Worm (Caenorhabditis elegans): ENCODE measurements around the gene T16G1.7.

T16G1.7 gene

ce11 chrV:12907436-12907835 lies 27.5 kb downstream of the T16G1.7 start:
- TF ChIP-seq klf-2 (GFP tag; conservative IDR thresholded peaks at IDR 0.05) (no peak), ztf-29 (GFP tag; IDR thresholded peaks at IDR 0.05) (no peak), tab-1 (GFP tag; IDR thresholded peaks at IDR 0.05) (no peak), cog-1 (tag; optimal IDR thresholded peaks at IDR 0.05) (no peak), T22C8.4 (GFP tag; IDR thresholded peaks at IDR 0.05) (no peak), ref-1 (GFP tag; conservative IDR thresholded peaks at IDR 0.05) (no peak), ztf-23 (GFP tag; IDR thresholded peaks at IDR 0.05) (no peak), flt-1 (GFP tag; IDR thresholded peaks at IDR 0.05) (no peak), med-1 (GFP tag; optimal IDR thresholded peaks at IDR 0.05; ENCODE audit: insufficient read depth) (no peak)

- TF ChIP-seq ztf-23 (GFP tag; IDR thresholded peaks at IDR 0.05) (no peak), tab-1 (GFP tag; IDR thresholded peaks at IDR 0.05) (no peak), ref-1 (GFP tag; conservative IDR thresholded peaks at IDR 0.05) (no peak), T22C8.4 (GFP tag; IDR thresholded peaks at IDR 0.05) (no peak), cog-1 (tag; optimal IDR thresholded peaks at IDR 0.05) (no peak), klf-2 (GFP tag; conservative IDR thresholded peaks at IDR 0.05) (no peak), flt-1 (GFP tag; IDR thresholded peaks at IDR 0.05) (no peak), med-1 (GFP tag; optimal IDR thresholded peaks at IDR 0.05; ENCODE audit: insufficient read depth) (no peak), ztf-29 (GFP tag; IDR thresholded peaks at IDR 0.05) (no peak)
Observed at ce11 chrV:12906732-12907131, 28.2 kb downstream of the T16G1.7 start, which contains the start of gene ttr-29. Gene ttr-29, minus strand, starts transcription at chrV:12906832.

ce11 chrV:12905074-12905473 lies 29.8 kb downstream of the T16G1.7 start, which contains the start of gene ttr-28:
Gene ttr-28, minus strand, starts transcription at chrV:12905174.
- no peak for TF ChIP-seq med-1 (GFP tag; optimal IDR thresholded peaks at IDR 0.05; ENCODE audit: insufficient read depth)
- no peak for TF ChIP-seq ztf-23 (GFP tag; IDR thresholded peaks at IDR 0.05)
- TF ChIP-seq ztf-29 (GFP tag; IDR thresholded peaks at IDR 0.05), result no peak
- no peak for TF ChIP-seq flt-1 (GFP tag; IDR thresholded peaks at IDR 0.05)
- TF ChIP-seq tab-1 (GFP tag; IDR thresholded peaks at IDR 0.05), result no peak
- no peak for TF ChIP-seq ref-1 (GFP tag; conservative IDR thresholded peaks at IDR 0.05)
- TF ChIP-seq T22C8.4 (GFP tag; IDR thresholded peaks at IDR 0.05), result no peak
- TF ChIP-seq klf-2 (GFP tag; conservative IDR thresholded peaks at IDR 0.05), result no peak
- TF ChIP-seq cog-1 (tag; optimal IDR thresholded peaks at IDR 0.05), result no peak

ce11 chrV:12904054-12904453 lies 30.9 kb downstream of the T16G1.7 start, which contains the start of gene ttr-27:
Gene ttr-27, minus strand, starts transcription at chrV:12904098.
- TF ChIP-seq ztf-29 (GFP tag; IDR thresholded peaks at IDR 0.05) (no peak), cog-1 (tag; optimal IDR thresholded peaks at IDR 0.05) (no peak), ref-1 (GFP tag; conservative IDR thresholded peaks at IDR 0.05) (no peak), flt-1 (GFP tag; IDR thresholded peaks at IDR 0.05) (no peak), tab-1 (GFP tag; IDR thresholded peaks at IDR 0.05) (no peak), klf-2 (GFP tag; conservative IDR thresholded peaks at IDR 0.05) (no peak), ztf-23 (GFP tag; IDR thresholded peaks at IDR 0.05) (no peak), T22C8.4 (GFP tag; IDR thresholded peaks at IDR 0.05) (no peak), med-1 (GFP tag; optimal IDR thresholded peaks at IDR 0.05; ENCODE audit: insufficient read depth) (no peak)

ce11 chrV:12901301-12901700 lies 33.6 kb downstream of the T16G1.7 start:
- TF ChIP-seq ztf-23 (GFP tag; IDR thresholded peaks at IDR 0.05) (no peak), cog-1 (tag; optimal IDR thresholded peaks at IDR 0.05) (no peak), T22C8.4 (GFP tag; IDR thresholded peaks at IDR 0.05) (no peak), ref-1 (GFP tag; conservative IDR thresholded peaks at IDR 0.05) (no peak), ztf-29 (GFP tag; IDR thresholded peaks at IDR 0.05) (no peak), tab-1 (GFP tag; IDR thresholded peaks at IDR 0.05) (no peak), klf-2 (GFP tag; conservative IDR thresholded peaks at IDR 0.05) (no peak), med-1 (GFP tag; optimal IDR thresholded peaks at IDR 0.05; ENCODE audit: insufficient read depth) (no peak)

- TF ChIP-seq T22C8.4 (GFP tag; IDR thresholded peaks at IDR 0.05) (no peak), cog-1 (tag; optimal IDR thresholded peaks at IDR 0.05) (no peak), klf-2 (GFP tag; conservative IDR thresholded peaks at IDR 0.05) (no peak), tab-1 (GFP tag; IDR thresholded peaks at IDR 0.05) (no peak), flt-1 (GFP tag; IDR thresholded peaks at IDR 0.05) (no peak), ztf-23 (GFP tag; IDR thresholded peaks at IDR 0.05) (no peak), med-1 (GFP tag; optimal IDR thresholded peaks at IDR 0.05; ENCODE audit: insufficient read depth) (no peak), ref-1 (GFP tag; conservative IDR thresholded peaks at IDR 0.05) (no peak), ztf-29 (GFP tag; IDR thresholded peaks at IDR 0.05) (no peak)
Observed at ce11 chrV:12898583-12899232, 36.2 kb downstream of the T16G1.7 start.

- TF ChIP-seq flt-1 (GFP tag; IDR thresholded peaks at IDR 0.05) (no peak), klf-2 (GFP tag; conservative IDR thresholded peaks at IDR 0.05) (no peak), ztf-29 (GFP tag; IDR thresholded peaks at IDR 0.05) (no peak), tab-1 (GFP tag; IDR thresholded peaks at IDR 0.05) (no peak), ref-1 (GFP tag; conservative IDR thresholded peaks at IDR 0.05) (no peak), cog-1 (tag; optimal IDR thresholded peaks at IDR 0.05) (no peak), T22C8.4 (GFP tag; IDR thresholded peaks at IDR 0.05) (no peak), med-1 (GFP tag; optimal IDR thresholded peaks at IDR 0.05; ENCODE audit: insufficient read depth) (no peak), ztf-23 (GFP tag; IDR thresholded peaks at IDR 0.05) (no peak)
Observed at ce11 chrV:12897338-12897737, 37.6 kb downstream of the T16G1.7 start.

ce11 chrV:12896850-12897249 lies 38.1 kb downstream of the T16G1.7 start:
- TF ChIP-seq klf-2 (GFP tag; conservative IDR thresholded peaks at IDR 0.05) (no peak), cog-1 (tag; optimal IDR thresholded peaks at IDR 0.05) (no peak), tab-1 (GFP tag; IDR thresholded peaks at IDR 0.05) (no peak)

- TF ChIP-seq ztf-29 (GFP tag; IDR thresholded peaks at IDR 0.05) (no peak), cog-1 (tag; optimal IDR thresholded peaks at IDR 0.05) (no peak), ref-1 (GFP tag; conservative IDR thresholded peaks at IDR 0.05) (no peak), klf-2 (GFP tag; conservative IDR thresholded peaks at IDR 0.05) (no peak), T22C8.4 (GFP tag; IDR thresholded peaks at IDR 0.05) (no peak), med-1 (GFP tag; optimal IDR thresholded peaks at IDR 0.05; ENCODE audit: insufficient read depth) (no peak), flt-1 (GFP tag; IDR thresholded peaks at IDR 0.05) (no peak), tab-1 (GFP tag; IDR thresholded peaks at IDR 0.05) (no peak), ztf-23 (GFP tag; IDR thresholded peaks at IDR 0.05) (no peak)
Observed at ce11 chrV:12895772-12896171, 39.1 kb downstream of the T16G1.7 start, which contains the start of gene ttbk-7. Gene ttbk-7, minus strand, starts transcription at chrV:12895872.
